Fruit fly (Drosophila melanogaster) whole organism, embryonic: ENCODE results near the gene bib.
A peak's percentile ranks its signal among the peaks of the same experiment; 100 is the strongest.

ENCODE experiments used
- Abd-B ChIP-seq: fragments of 200-800 bp; sonication (Bioruptor generic); optimal IDR thresholded peaks from 2 replicates; lab custom pipeline; 2018; ENCODE audit warnings: missing biosample characterization, mild to moderate bottlenecking, missing genetic modification characterization, moderate library complexity
- BEAF-32 ChIP-seq: fragments of 200-800 bp; sonication (Bioruptor generic); optimal IDR thresholded peaks from 3 replicates; lab custom pipeline; 2017; ENCODE audit warnings: missing biosample characterization, missing genetic modification characterization, mild to moderate bottlenecking, moderate library complexity, missing genetic modification reagents
- CG10267 ChIP-seq: fragments of 200-800 bp; sonication (Bioruptor generic); optimal IDR thresholded peaks from 2 replicates; lab custom pipeline; 2018; ENCODE audit warnings: missing biosample characterization, mild to moderate bottlenecking, missing genetic modification characterization, moderate library complexity
- CG10462 ChIP-seq: fragments of 200-800 bp; sonication (Bioruptor generic); optimal IDR thresholded peaks from 2 replicates; lab custom pipeline; 2016; ENCODE audit warnings: missing biosample characterization, missing genetic modification characterization
- CG11085 ChIP-seq: fragments of 200-800 bp; sonication (Bioruptor generic); IDR thresholded peaks from 2 replicates; pipeline ENCODE4 v1.3.6; 2022; ENCODE audit warnings: missing biosample characterization, missing genetic modification characterization
- CG13624 ChIP-seq: fragments of 200-800 bp; sonication (Bioruptor generic); optimal IDR thresholded peaks from 2 replicates; lab custom pipeline; 2016; ENCODE audit warnings: missing biosample characterization, missing genetic modification characterization
- CG14014 ChIP-seq: fragments of 200-800 bp; sonication (Bioruptor generic); IDR thresholded peaks from 2 replicates; pipeline ENCODE4 v1.3.6; 2022; ENCODE audit warnings: missing biosample characterization, missing genetic modification characterization
- CG17802 ChIP-seq: fragments of 200-800 bp; sonication (Bioruptor generic); optimal IDR thresholded peaks from 2 replicates; lab custom pipeline; 2018; ENCODE audit warnings: missing biosample characterization, mild to moderate bottlenecking, missing genetic modification characterization, moderate library complexity
- CG17912 ChIP-seq: fragments of 200-800 bp; sonication (Bioruptor generic); optimal IDR thresholded peaks from 2 replicates; lab custom pipeline; 2018; ENCODE audit warnings: missing biosample characterization, mild to moderate bottlenecking, missing genetic modification characterization
- CG1792 ChIP-seq: fragments of 200-800 bp; sonication (Bioruptor generic); optimal IDR thresholded peaks from 2 replicates; lab custom pipeline; 2016; ENCODE audit warnings: missing biosample characterization, missing genetic modification characterization
- CG2712 ChIP-seq: fragments of 200-800 bp; optimal IDR thresholded peaks from 3 replicates; lab custom pipeline; 2019; ENCODE audit warnings: missing biosample characterization, mild to moderate bottlenecking, missing genetic modification characterization, moderate library complexity
- CG31224 ChIP-seq: fragments of 200-800 bp; sonication (Bioruptor generic); IDR thresholded peaks from 2 replicates; pipeline ENCODE4 v1.3.6; 2022; ENCODE audit warnings: missing biosample characterization, missing genetic modification characterization
- CG31441 ChIP-seq: fragments of 200-800 bp; sonication (Bioruptor generic); IDR thresholded peaks from 2 replicates; pipeline ENCODE4 v1.3.6; 2022; ENCODE audit warnings: missing biosample characterization, missing genetic modification characterization
- CG33213 ChIP-seq: fragments of 200-800 bp; sonication (Bioruptor generic); optimal IDR thresholded peaks from 3 replicates; lab custom pipeline; 2016; ENCODE audit warnings: missing biosample characterization, missing genetic modification characterization
- CG3995 ChIP-seq: fragments of 200-800 bp; sonication (Bioruptor generic); optimal IDR thresholded peaks from 3 replicates; lab custom pipeline; 2016; ENCODE audit warnings: missing biosample characterization, missing genetic modification characterization
- CG4404 ChIP-seq: fragments of 200-800 bp; sonication (Bioruptor generic); IDR thresholded peaks from 2 replicates; pipeline ENCODE4 v1.3.6; 2022; ENCODE audit warnings: missing biosample characterization, missing genetic modification characterization
- CG5953 ChIP-seq: fragments of 200-800 bp; sonication (Bioruptor generic); IDR thresholded peaks from 2 replicates; pipeline ENCODE4 v1.3.6; 2022; ENCODE audit warnings: missing biosample characterization, missing genetic modification characterization
- CG6683 ChIP-seq: fragments of 200-800 bp; sonication (Bioruptor generic); optimal IDR thresholded peaks from 2 replicates; lab custom pipeline; 2017; ENCODE audit warnings: missing biosample characterization, mild to moderate bottlenecking, missing genetic modification characterization, missing genetic modification reagents
- CG8359 ChIP-seq: fragments of 200-800 bp; sonication (Bioruptor generic); optimal IDR thresholded peaks from 2 replicates; lab custom pipeline; 2017; ENCODE audit warnings: missing biosample characterization, mild to moderate bottlenecking, missing genetic modification characterization, borderline replicate concordance
- CG8478 ChIP-seq: fragments of >200 bp; optimal IDR thresholded peaks from 2 replicates; lab custom pipeline; 2018
- CG9797 ChIP-seq: fragments of 200-800 bp; sonication (Bioruptor generic); optimal IDR thresholded peaks from 3 replicates; lab custom pipeline; 2018; ENCODE audit warnings: missing biosample characterization, mild to moderate bottlenecking, missing genetic modification characterization
- CTCF ChIP-seq: fragments of 200-800 bp; sonication (Bioruptor generic); optimal IDR thresholded peaks from 2 replicates; lab custom pipeline; 2017; ENCODE audit warnings: missing biosample characterization, mild to moderate bottlenecking, missing genetic modification characterization, moderate library complexity
- CrebB ChIP-seq: fragments of 200-800 bp; sonication (Bioruptor generic); optimal IDR thresholded peaks from 3 replicates; lab custom pipeline; 2018; ENCODE audit warnings: missing biosample characterization, mild to moderate bottlenecking, missing genetic modification characterization
- E2f1 ChIP-seq: fragments of 200-800 bp; sonication (Bioruptor generic); IDR thresholded peaks from 2 replicates; pipeline ENCODE4 v1.3.6; 2022; ENCODE audit warnings: missing biosample characterization, missing genetic modification characterization
- Elba2 ChIP-seq: fragments of 200-800 bp; sonication (Bioruptor generic); optimal IDR thresholded peaks from 3 replicates; lab custom pipeline; 2016; ENCODE audit warnings: missing biosample characterization, missing genetic modification characterization
- Gug ChIP-seq: fragments of 200-800 bp; sonication (Bioruptor generic); IDR thresholded peaks from 4 replicates; pipeline ENCODE4 v1.3.6; 2022; ENCODE audit warnings: missing biosample characterization, missing genetic modification characterization
- Hmr ChIP-seq: fragments of 200-800 bp; sonication (Bioruptor generic); optimal IDR thresholded peaks from 3 replicates; lab custom pipeline; 2017; ENCODE audit warnings: mild to moderate bottlenecking, missing biosample characterization, missing genetic modification reagents, missing genetic modification characterization
- Hr39 ChIP-seq: fragments of >200 bp; optimal IDR thresholded peaks from 2 replicates; lab custom pipeline; 2017
- Kr ChIP-seq: fragments of 200-800 bp; sonication (Bioruptor generic); optimal IDR thresholded peaks from 2 replicates; lab custom pipeline; 2017; ENCODE audit warnings: missing biosample characterization, mild to moderate bottlenecking, missing genetic modification characterization
- Mad ChIP-seq: fragments of 200-800 bp; sonication (Bioruptor generic); optimal IDR thresholded peaks from 2 replicates; lab custom pipeline; 2016; ENCODE audit warnings: missing biosample characterization, missing genetic modification characterization
- Max ChIP-seq: fragments of 200-800 bp; sonication (Bioruptor generic); optimal IDR thresholded peaks from 2 replicates; lab custom pipeline; 2016; ENCODE audit warnings: missing biosample characterization, mild to moderate bottlenecking, missing genetic modification characterization
- Med ChIP-seq: fragments of 200-800 bp; sonication (Bioruptor generic); peaks from one replicate; lab custom pipeline; 2016; ENCODE audit warnings: missing biosample characterization, missing genetic modification characterization, mild to moderate bottlenecking, inconsistent platforms, moderate library complexity
- Nf-YA ChIP-seq: fragments of 200-800 bp; sonication (Bioruptor generic); IDR thresholded peaks from 2 replicates; pipeline ENCODE4 v1.3.6; 2022; ENCODE audit warnings: missing biosample characterization, missing genetic modification characterization
- Nf-YC ChIP-seq: fragments of 200-800 bp; optimal IDR thresholded peaks from 3 replicates; lab custom pipeline; 2019; ENCODE audit warnings: missing biosample characterization, mild to moderate bottlenecking, missing genetic modification characterization, moderate library complexity
- Spps ChIP-seq: fragments of 200-800 bp; sonication (Bioruptor generic); optimal IDR thresholded peaks from 2 replicates; lab custom pipeline; 2018; ENCODE audit warnings: missing biosample characterization, mild to moderate bottlenecking, missing genetic modification characterization
- Taf1 ChIP-seq: fragments of 200-800 bp; sonication (Bioruptor generic); IDR thresholded peaks from 2 replicates; pipeline ENCODE4 v1.3.6; 2022; ENCODE audit warnings: missing biosample characterization, missing genetic modification characterization
- ac ChIP-seq: fragments of 200-800 bp; sonication (Bioruptor generic); optimal IDR thresholded peaks from 3 replicates; lab custom pipeline; 2017; ENCODE audit warnings: missing biosample characterization, mild to moderate bottlenecking, missing genetic modification characterization
- disco-r ChIP-seq: fragments of 200-800 bp; sonication (Bioruptor generic); optimal IDR thresholded peaks from 2 replicates; lab custom pipeline; 2016; ENCODE audit warnings: missing biosample characterization, missing genetic modification characterization
- exex ChIP-seq: fragments of 200-800 bp; sonication (Bioruptor generic); optimal IDR thresholded peaks from 4 replicates; lab custom pipeline; 2018; ENCODE audit warnings: missing biosample characterization, mild to moderate bottlenecking, missing genetic modification characterization, moderate library complexity
- fd102C ChIP-seq: fragments of 200-800 bp; sonication (Bioruptor generic); optimal IDR thresholded peaks from 2 replicates; lab custom pipeline; 2018; ENCODE audit warnings: missing biosample characterization, mild to moderate bottlenecking, missing genetic modification characterization, moderate library complexity
- fd64A ChIP-seq: fragments of 200-800 bp; sonication (Bioruptor generic); optimal IDR thresholded peaks from 3 replicates; lab custom pipeline; 2018; ENCODE audit warnings: missing biosample characterization, mild to moderate bottlenecking, missing genetic modification characterization
- gsb ChIP-seq: fragments of 200-800 bp; sonication (Bioruptor generic); IDR thresholded peaks from 2 replicates; pipeline ENCODE4 v1.3.6; 2022; ENCODE audit warnings: missing biosample characterization, missing genetic modification characterization
- kay ChIP-seq: fragments of 200-800 bp; sonication (Bioruptor generic); optimal IDR thresholded peaks from 2 replicates; lab custom pipeline; 2016; ENCODE audit warnings: missing biosample characterization, missing genetic modification characterization
- knrl ChIP-seq: fragments of 200-800 bp; sonication (Bioruptor generic); IDR thresholded peaks from 3 replicates; pipeline ENCODE4 v1.3.6; 2022; ENCODE audit warnings: missing biosample characterization, missing genetic modification characterization; ENCODE audit not compliant: partially characterized antibody
- lov ChIP-seq, 2 experiments: fragments of 200-800 bp in 1 of 2; fragments of >200 bp in 1 of 2; sonication (Bioruptor generic) in 1 of 2; IDR thresholded peaks in 1 of 2; optimal IDR thresholded peaks in 1 of 2; 2 replicates in 1 of 2; 3 replicates in 1 of 2; pipeline versions ENCODE4 v1.3.6 to Lab custom; 2017 to 2022; ENCODE audit warnings: missing biosample characterization in 1 of 2, missing genetic modification characterization in 1 of 2
- nerfin-2 ChIP-seq: fragments of 200-800 bp; sonication (Bioruptor generic); IDR thresholded peaks from 2 replicates; pipeline ENCODE4 v1.3.6; 2022; ENCODE audit warnings: missing biosample characterization, missing genetic modification characterization; ENCODE audit not compliant: partially characterized antibody
- onecut ChIP-seq: fragments of 200-800 bp; sonication (Bioruptor generic); IDR thresholded peaks from 2 replicates; pipeline ENCODE4 v1.3.6; 2022; ENCODE audit warnings: missing biosample characterization, missing genetic modification characterization
- sc ChIP-seq, 3 experiments: fragments of >200 bp in 2 of 3; fragments of 200-800 bp in 1 of 3; sonication (Bioruptor generic) in 1 of 3; optimal IDR thresholded peaks; 2 replicates in 2 of 3; 3 replicates in 1 of 3; lab custom pipeline; 2017; ENCODE audit warnings: mild to moderate bottlenecking in 1 of 3, missing biosample characterization in 1 of 3, missing genetic modification characterization in 1 of 3, missing genetic modification reagents in 1 of 3
- trem ChIP-seq: fragments of 200-800 bp; optimal IDR thresholded peaks from 3 replicates; lab custom pipeline; 2019; ENCODE audit warnings: missing biosample characterization, mild to moderate bottlenecking, missing genetic modification characterization, moderate library complexity
- unpg ChIP-seq: fragments of 200-800 bp; sonication (Bioruptor generic); optimal IDR thresholded peaks from 3 replicates; lab custom pipeline; 2018; ENCODE audit warnings: missing biosample characterization, mild to moderate bottlenecking, missing genetic modification characterization, moderate library complexity
- zfh1 ChIP-seq: fragments of 200-800 bp; sonication (Bioruptor generic); IDR thresholded peaks from 3 replicates; pipeline ENCODE4 v1.3.6; 2022; ENCODE audit warnings: missing biosample characterization, missing genetic modification characterization

Gene bib

dm6 chr2L:9954119-9954518, 30.3 kb upstream of the bib start, which contains the start of the genes CG13126 and CG4709 (continued):
- peak; percentile 91 for TF ChIP-seq Hmr (GFP tag; lab: Kevin White, UChicago)
- no peak for TF ChIP-seq CG8478 (lab: Kevin White, UChicago)
- TF ChIP-seq kay (GFP tag; lab: Kevin White, UChicago): peak; percentile 82
- TF ChIP-seq CG10267 (tag; lab: Kevin White, UChicago): peak; percentile 99
- peak; percentile 81 for TF ChIP-seq CG4404 (GFP tag; lab: Robert Waterston, UW)
- TF ChIP-seq gsb: peak; percentile 68
- peak; percentile 36 for TF ChIP-seq CG1792 (GFP tag; lab: Kevin White, UChicago)
- TF ChIP-seq sc (optimal IDR thresholded peaks at IDR 0.05; lab: Kevin White, UChicago): no peak
- peak; percentile 82 for TF ChIP-seq sc (GFP tag; optimal IDR thresholded peaks at IDR 0.05; lab: Kevin White, UChicago)
- peak; percentile 49 for TF ChIP-seq CG33213 (GFP tag; lab: Kevin White, UChicago)
- peak; percentile 98 for TF ChIP-seq CG2712 (tag; lab: Kevin White, UChicago)
- no peak for TF ChIP-seq disco-r
- no peak for TF ChIP-seq knrl
- TF ChIP-seq CG11085 (GFP tag; lab: Robert Waterston, UW): peak; percentile 77
- no peak for TF ChIP-seq Kr (GFP tag; lab: Kevin White, UChicago)
- peak; percentile 41 for TF ChIP-seq CG13624 (GFP tag; lab: Kevin White, UChicago)
- peak; percentile 79 for TF ChIP-seq CG31224 (GFP tag; lab: Robert Waterston, UW)
- TF ChIP-seq CG6683 (GFP tag; lab: Kevin White, UChicago): peak; percentile 84
- TF ChIP-seq fd102C (GFP tag; lab: Kevin White, UChicago): peak; percentile 59
- TF ChIP-seq onecut (GFP tag; lab: Robert Waterston, UW): peak; percentile 71
- TF ChIP-seq CG9797 (GFP tag; lab: Kevin White, UChicago): peak; percentile 43
- TF ChIP-seq CG17912: peak; percentile 29
- peak; percentile 96 for TF ChIP-seq trem (tag; lab: Kevin White, UChicago)
- no peak for TF ChIP-seq lov (optimal IDR thresholded peaks at IDR 0.05; lab: Kevin White, UChicago)
- peak; percentile 68; the same call in 2 of the 3 replicates for TF ChIP-seq lov (GFP tag; IDR thresholded peaks at IDR 0.05; lab: Robert Waterston, UW)
- TF ChIP-seq zfh1 (GFP tag; lab: Robert Waterston, UW): peak; percentile 90
- TF ChIP-seq CG5953 (GFP tag; lab: Robert Waterston, UW): peak; percentile 53
- peak; percentile 61 for TF ChIP-seq CTCF (GFP tag; lab: Kevin White, UChicago)
- peak; percentile 53 for TF ChIP-seq Taf1 (GFP tag; lab: Robert Waterston, UW)
- TF ChIP-seq CG3995: peak; percentile 80
- TF ChIP-seq Max (GFP tag; lab: Kevin White, UChicago): peak; percentile 92
- TF ChIP-seq CG31441 (GFP tag; lab: Robert Waterston, UW): peak; percentile 99
- peak; percentile 95 for TF ChIP-seq Spps (tag; lab: Kevin White, UChicago)
- TF ChIP-seq E2f1 (GFP tag; lab: Robert Waterston, UW): peak; percentile 87
- TF ChIP-seq nerfin-2: no peak
- TF ChIP-seq CrebB (tag; lab: Kevin White, UChicago): peak; percentile 47
- TF ChIP-seq Nf-YA: peak; percentile 71
- peak; percentile 39 for TF ChIP-seq ac (GFP tag; lab: Kevin White, UChicago)
- TF ChIP-seq Med (GFP tag; lab: Kevin White, UChicago): peak; percentile 90
- TF ChIP-seq CG17802 (tag; lab: Kevin White, UChicago): peak; percentile 73
- TF ChIP-seq Abd-B: peak; percentile 83
- TF ChIP-seq exex (tag; lab: Kevin White, UChicago): peak; percentile 74
- no peak for TF ChIP-seq fd64A (GFP tag; lab: Kevin White, UChicago)
- TF ChIP-seq CG8359: peak; percentile 76
- TF ChIP-seq unpg (GFP tag; lab: Kevin White, UChicago): peak; percentile 93
- no peak for TF ChIP-seq Hr39
- peak; percentile 82 for TF ChIP-seq Nf-YC
- peak; percentile 87 for TF ChIP-seq CG14014 (GFP tag; lab: Robert Waterston, UW)
- TF ChIP-seq BEAF-32: peak; percentile 30
- peak; percentile 73 for TF ChIP-seq CG10462 (GFP tag; lab: Kevin White, UChicago)
- peak; percentile 15 for TF ChIP-seq Elba2
- TF ChIP-seq Gug (GFP tag; lab: Robert Waterston, UW): peak; percentile 48; the same call in 2 of the 4 replicates
- peak; percentile 45 for TF ChIP-seq Mad (GFP tag; lab: Kevin White, UChicago)
